Worm (Caenorhabditis elegans) whole organism, late embryonic: ENCODE measurements around the gene sdz-23.

Experiments used
- T23F11.4 ChIP-seq: fragments of 200-800 bp; sonication (Bioruptor generic); optimal IDR thresholded peaks from 2 replicates; lab custom pipeline; 2018; ENCODE audit warnings: mild to moderate bottlenecking, missing genetic modification characterization, missing compliant biosample characterization
- ceh-48 ChIP-seq: sonication (generic microtip); optimal IDR thresholded peaks from 2 replicates; lab custom pipeline; 2016; ENCODE audit warnings: missing genetic modification characterization, inconsistent platforms, missing compliant biosample characterization
- dmd-4 ChIP-seq: sonication (generic microtip); optimal IDR thresholded peaks from 2 replicates; lab custom pipeline; 2016; ENCODE audit warnings: borderline replicate concordance, missing genetic modification characterization, missing compliant biosample characterization
- dve-1 ChIP-seq: sonication (generic microtip); optimal IDR thresholded peaks from 2 replicates; lab custom pipeline; 2017; ENCODE audit warnings: antibody characterized with exemption, mild to moderate bottlenecking, missing genetic modification characterization, missing compliant biosample characterization
- ets-4 ChIP-seq: sonication (generic microtip); optimal IDR thresholded peaks from 2 replicates; lab custom pipeline; 2016; ENCODE audit warnings: missing genetic modification characterization, missing compliant biosample characterization
- fax-1 ChIP-seq: sonication (generic microtip); optimal IDR thresholded peaks from 2 replicates; lab custom pipeline; 2016; ENCODE audit warnings: missing genotype, missing genetic modification characterization, missing compliant biosample characterization
- hlh-13 ChIP-seq: fragments of 200-800 bp; sonication (Bioruptor generic); optimal IDR thresholded peaks from 2 replicates; lab custom pipeline; 2018; ENCODE audit warnings: mild to moderate bottlenecking, missing genetic modification characterization, missing compliant biosample characterization
- hlh-15 ChIP-seq: sonication (generic microtip); optimal IDR thresholded peaks from 2 replicates; lab custom pipeline; 2016; ENCODE audit warnings: missing genetic modification characterization, missing compliant biosample characterization
- odd-2 ChIP-seq: sonication (generic microtip); optimal IDR thresholded peaks from 2 replicates; lab custom pipeline; 2017; ENCODE audit warnings: antibody characterized with exemption, mild to moderate bottlenecking, missing genetic modification characterization, missing compliant biosample characterization
- pag-3 ChIP-seq: sonication (generic microtip); optimal IDR thresholded peaks from 2 replicates; lab custom pipeline; 2016; ENCODE audit warnings: missing compliant biosample characterization, missing genetic modification characterization, borderline replicate concordance
- pha-4 ChIP-seq: fragments of 150-350 bp; optimal IDR thresholded peaks from 2 replicates; lab custom pipeline; 2018; ENCODE audit warnings: missing biosample characterization, missing genetic modification reagents, missing genetic modification characterization
- tbx-2 ChIP-seq: sonication (generic microtip); optimal IDR thresholded peaks from 2 replicates; lab custom pipeline; 2016; ENCODE audit warnings: missing genetic modification characterization, missing compliant biosample characterization
- unc-86 ChIP-seq: sonication (generic microtip); optimal IDR thresholded peaks from 2 replicates; lab custom pipeline; 2016; ENCODE audit warnings: missing genetic modification characterization, missing compliant biosample characterization
- zip-5 ChIP-seq: sonication (generic microtip); optimal IDR thresholded peaks from 2 replicates; lab custom pipeline; 2016; ENCODE audit warnings: missing genetic modification characterization, missing compliant biosample characterization

- TF ChIP-seq odd-2 (no peak), dmd-4 (no peak), zip-5 (no peak), pha-4 (tag; lab: Kevin White, UChicago) (no peak), pag-3 (tag; lab: Kevin White, UChicago) (no peak), hlh-13 (GFP tag; lab: Kevin White, UChicago) (no peak), hlh-15 (tag; lab: Kevin White, UChicago) (no peak), ets-4 (tag; lab: Kevin White, UChicago) (no peak), ceh-48 (tag; lab: Kevin White, UChicago) (no peak), fax-1 (no peak), T23F11.4 (no peak), unc-86 (tag; lab: Kevin White, UChicago) (no peak), tbx-2 (tag; lab: Kevin White, UChicago) (no peak), dve-1 (no peak)
Measured at ce11 chrV:8145329-8145728, 45.9 kb downstream of the sdz-23 start, which contains the start of gene D1014.13.
